Worm (Caenorhabditis elegans): ENCODE measurements around the gene arrd-12.

ce11 chrII:13732146-13732545 lies 33.9 kb upstream of the arrd-12 start:
- TF ChIP-seq F13C5.2 (tag; optimal IDR thresholded peaks at IDR 0.05): no peak
- TF ChIP-seq ceh-13 (GFP tag; optimal IDR thresholded peaks at IDR 0.05): no peak
- TF ChIP-seq hmg-4 (GFP tag; optimal IDR thresholded peaks at IDR 0.05): no peak
- no peak for TF ChIP-seq pes-1 (GFP tag; IDR thresholded peaks at IDR 0.05)
- no peak for TF ChIP-seq sea-1 (GFP tag; conservative IDR thresholded peaks at IDR 0.05)
- no peak for TF ChIP-seq flt-1 (GFP tag; IDR thresholded peaks at IDR 0.05)
- TF ChIP-seq ama-1 (optimal IDR thresholded peaks at IDR 0.05): no peak
- no peak for TF ChIP-seq tra-4 (tag; optimal IDR thresholded peaks at IDR 0.05)
- no peak for TF ChIP-seq hmbx-1 (tag; optimal IDR thresholded peaks at IDR 0.05)
- no peak for TF ChIP-seq scrt-1 (GFP tag; IDR thresholded peaks at IDR 0.05)
- no peak for TF ChIP-seq B0310.2 (tag; optimal IDR thresholded peaks at IDR 0.05)
- TF ChIP-seq hnd-1 (tag; optimal IDR thresholded peaks at IDR 0.05): no peak
- no peak for TF ChIP-seq ets-7 (tag; optimal IDR thresholded peaks at IDR 0.05)
